Worm (Caenorhabditis elegans) whole organism, young adult: ENCODE data around the gene anp-1.

Source experiments
- C17E4.6 ChIP-seq: fragments of 200-800 bp; sonication (Bioruptor generic); IDR thresholded peaks from 2 replicates; pipeline ENCODE4 v1.3.6; 2022; ENCODE audit warnings: missing genetic modification reagents, missing genetic modification characterization, missing compliant biosample characterization
- attf-3 ChIP-seq: fragments of 200-800 bp; sonication (Bioruptor generic); conservative IDR thresholded peaks from 2 replicates; pipeline ENCODE4 v1.3.6; 2022; ENCODE audit warnings: missing genetic modification reagents, missing genetic modification characterization, missing compliant biosample characterization
- attf-5 ChIP-seq: fragments of 200-800 bp; sonication (Bioruptor generic); optimal IDR thresholded peaks from 2 replicates; lab custom pipeline; 2018; ENCODE audit warnings: mild to moderate bottlenecking, missing genetic modification characterization, missing compliant biosample characterization
- hmg-20 ChIP-seq: fragments of 200-800 bp; sonication (Bioruptor generic); IDR thresholded peaks from 2 replicates; pipeline ENCODE4 v1.3.6; 2022; ENCODE audit warnings: missing genetic modification reagents, missing genetic modification characterization, missing compliant biosample characterization
- mcd-1 ChIP-seq: fragments of 200-800 bp; sonication (Bioruptor generic); IDR thresholded peaks from 2 replicates; pipeline ENCODE4 v1.3.6; 2022; ENCODE audit warnings: missing genetic modification reagents, missing genetic modification characterization, missing compliant biosample characterization
- nhr-80 ChIP-seq: sonication (generic microtip); optimal IDR thresholded peaks from 2 replicates; lab custom pipeline; 2016; ENCODE audit warnings: missing genetic modification characterization, missing compliant biosample characterization
- pha-4 ChIP-seq: fragments of 150-350 bp; sonication (generic microtip); optimal IDR thresholded peaks from 2 replicates; lab custom pipeline; 2014; ENCODE audit warnings: missing biosample characterization, missing genetic modification reagents, missing genetic modification characterization
- sdz-38 ChIP-seq: sonication (generic microtip); optimal IDR thresholded peaks from 2 replicates; lab custom pipeline; 2016; ENCODE audit warnings: missing genotype, missing genetic modification characterization, missing compliant biosample characterization

ce11 chrV:12811126-12811525, 48.1 kb upstream of the anp-1 start, which contains the start of gene ZC443.2:
- no peak for TF ChIP-seq attf-3 (GFP tag; lab: Robert Waterston, UW)
- no peak for TF ChIP-seq sdz-38 (tag; lab: Kevin White, UChicago)
- TF ChIP-seq nhr-80 (tag; lab: Kevin White, UChicago), result no peak
- TF ChIP-seq hmg-20, result no peak
- no peak for TF ChIP-seq mcd-1 (GFP tag; lab: Robert Waterston, UW)
- no peak for TF ChIP-seq pha-4 (tag; lab: Kevin White, UChicago)
- TF ChIP-seq attf-5 (GFP tag; lab: Kevin White, UChicago), result no peak
- TF ChIP-seq C17E4.6 (GFP tag; lab: Robert Waterston, UW), result no peak
